Worm (Caenorhabditis elegans) whole organism, L4 larva: ENCODE measurements around the gene timm-17B.1.

ENCODE experiments used
- nhr-11 ChIP-seq: fragments of 150-350 bp; optimal IDR thresholded peaks from 2 replicates; lab custom pipeline; 2014; ENCODE audit warnings: missing biosample characterization, missing genetic modification characterization
- pha-4 ChIP-seq, 2 experiments: fragments of 150-350 bp in 1 of 2; fragments of 200-800 bp in 1 of 2; sonication (Bioruptor generic) in 1 of 2; IDR thresholded peaks in 1 of 2; optimal IDR thresholded peaks in 1 of 2; 2 replicates each; pipeline versions ENCODE4 v1.3.6 to Lab custom; 2014 to 2022; ENCODE audit warnings: missing genetic modification characterization in 2 of 2, missing genetic modification reagents in 2 of 2, missing biosample characterization in 1 of 2, missing compliant biosample characterization in 1 of 2
- pqm-1 ChIP-seq: sonication (generic microtip); optimal IDR thresholded peaks from 2 replicates; lab custom pipeline; 2017; ENCODE audit warnings: missing biosample characterization, missing genetic modification characterization
- sdz-12 ChIP-seq: fragments of 200-800 bp; sonication (Bioruptor generic); optimal IDR thresholded peaks from 2 replicates; lab custom pipeline; 2018; ENCODE audit warnings: mild to moderate bottlenecking, missing genetic modification characterization, missing compliant biosample characterization
- snpc-4 ChIP-seq: fragments of 150-350 bp; optimal IDR thresholded peaks from 2 replicates; lab custom pipeline; 2014; ENCODE audit warnings: missing biosample characterization, missing genetic modification characterization

DNA sequence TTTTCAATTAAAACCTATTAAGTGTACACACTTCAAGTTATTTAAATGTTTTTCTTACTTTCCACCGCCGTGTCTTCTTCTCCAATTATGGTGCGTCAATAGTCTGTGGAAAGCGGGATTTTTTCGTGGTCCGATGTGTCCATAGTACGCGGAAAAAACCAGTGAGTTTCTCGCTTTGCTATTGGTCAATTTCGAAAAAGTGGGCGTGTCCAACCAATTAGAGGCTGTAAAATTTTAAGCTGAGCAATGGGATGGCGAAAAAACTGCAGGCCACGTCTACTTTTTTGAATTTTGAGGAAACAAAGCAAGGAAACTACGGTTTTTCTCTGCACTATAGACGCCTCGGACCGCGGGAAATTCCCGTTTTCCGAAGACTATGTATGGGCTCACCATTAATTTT lies 21.6 kb downstream of the timm-17B.1 start:
- TF ChIP-seq pqm-1 (tag; lab: Kevin White, UChicago) (no peak), snpc-4 (tag; lab: Kevin White, UChicago) (no peak), nhr-11 (no peak), sdz-12 (GFP tag; lab: Kevin White, UChicago) (no peak), pha-4 (GFP tag; IDR thresholded peaks at IDR 0.05; lab: Robert Waterston, UW) (no peak), pha-4 (tag; optimal IDR thresholded peaks at IDR 0.05; lab: Kevin White, UChicago) (no peak)
